Worm (Caenorhabditis elegans) whole organism, young adult: ENCODE measurements around the gene drh-1.
A peak's percentile ranks its signal among the peaks of the same experiment; 100 is the strongest.

Experiments used
- B0336.3 ChIP-seq: fragments of 200-800 bp; sonication (Bioruptor generic); IDR thresholded peaks from 2 replicates; pipeline ENCODE4 v1.3.6; 2022; ENCODE audit warnings: missing genetic modification characterization, missing compliant biosample characterization
- F23B12.7 ChIP-seq: sonication (generic microtip); optimal IDR thresholded peaks from 2 replicates; lab custom pipeline; 2017; ENCODE audit warnings: missing genetic modification characterization, mild to moderate bottlenecking, missing compliant biosample characterization, antibody characterized with exemption, moderate library complexity; ENCODE audit not compliant: insufficient read depth
- F49E8.2 ChIP-seq: sonication (generic microtip); optimal IDR thresholded peaks from 3 replicates; lab custom pipeline; 2017; ENCODE audit warnings: missing genetic modification characterization, mild to moderate bottlenecking, missing compliant biosample characterization, antibody characterized with exemption, moderate library complexity; ENCODE audit not compliant: insufficient read depth
- K12H6.12 ChIP-seq: fragments of 200-800 bp; sonication (Bioruptor generic); optimal IDR thresholded peaks from 2 replicates; lab custom pipeline; 2018; ENCODE audit warnings: mild to moderate bottlenecking, missing genetic modification characterization, missing compliant biosample characterization
- Y79H2A.3 ChIP-seq: fragments of 200-800 bp; sonication (Bioruptor generic); conservative IDR thresholded peaks from 2 replicates; pipeline ENCODE4 v1.3.6; 2022; ENCODE audit warnings: missing genetic modification reagents, missing genetic modification characterization, missing compliant biosample characterization
- Y95B8A.8 ChIP-seq: fragments of 200-800 bp; sonication (Bioruptor generic); IDR thresholded peaks from 2 replicates; pipeline ENCODE4 v1.3.6; 2022; ENCODE audit warnings: missing genetic modification reagents, missing genetic modification characterization, missing compliant biosample characterization
- ZK185.1 ChIP-seq: sonication (generic microtip); optimal IDR thresholded peaks from 2 replicates; lab custom pipeline; 2016; ENCODE audit warnings: mild to moderate bottlenecking, missing genetic modification characterization, missing compliant biosample characterization; ENCODE audit not compliant: poor library complexity, severe bottlenecking
- aptf-3 ChIP-seq: fragments of 200-800 bp; sonication (Bioruptor generic); IDR thresholded peaks from 2 replicates; pipeline ENCODE4 v1.3.6; 2022; ENCODE audit warnings: missing genetic modification characterization, missing compliant biosample characterization
- attf-5 ChIP-seq: fragments of 200-800 bp; sonication (Bioruptor generic); optimal IDR thresholded peaks from 2 replicates; lab custom pipeline; 2018; ENCODE audit warnings: mild to moderate bottlenecking, missing genetic modification characterization, missing compliant biosample characterization
- bed-2 ChIP-seq: fragments of 200-800 bp; sonication (Bioruptor generic); IDR thresholded peaks from 2 replicates; pipeline ENCODE4 v1.3.6; 2022; ENCODE audit warnings: missing genetic modification reagents, missing genetic modification characterization, missing compliant biosample characterization
- ccch-3 ChIP-seq: fragments of 200-800 bp; sonication (Bioruptor generic); optimal IDR thresholded peaks from 2 replicates; lab custom pipeline; 2018; ENCODE audit warnings: mild to moderate bottlenecking, missing genetic modification characterization, missing compliant biosample characterization
- cebp-1 ChIP-seq, 2 experiments: fragments of 200-800 bp in 1 of 2; sonication (Bioruptor generic) in 1 of 2; sonication (generic microtip) in 1 of 2; IDR thresholded peaks in 1 of 2; optimal IDR thresholded peaks in 1 of 2; 2 replicates each; pipeline versions ENCODE4 v1.3.6 to Lab custom; 2017 to 2022; ENCODE audit warnings: missing compliant biosample characterization in 2 of 2, missing genetic modification characterization in 2 of 2, mild to moderate bottlenecking in 1 of 2, missing genetic modification reagents in 1 of 2, moderate library complexity in 1 of 2
- ceh-100 ChIP-seq: fragments of 200-800 bp; sonication (Bioruptor generic); IDR thresholded peaks from 2 replicates; pipeline ENCODE4 v1.3.6; 2022; ENCODE audit warnings: missing genetic modification reagents, missing genetic modification characterization, missing compliant biosample characterization
- ceh-27 ChIP-seq: fragments of 200-800 bp; sonication (Bioruptor generic); optimal IDR thresholded peaks from 2 replicates; lab custom pipeline; 2018; ENCODE audit warnings: mild to moderate bottlenecking, missing genetic modification characterization, moderate library complexity, missing compliant biosample characterization
- dox-1 ChIP-seq: fragments of 200-800 bp; sonication (Bioruptor generic); IDR thresholded peaks from 2 replicates; pipeline ENCODE4 v1.3.6; 2022; ENCODE audit warnings: missing genetic modification reagents, missing genetic modification characterization, missing compliant biosample characterization
- dpff-1 ChIP-seq: sonication (generic microtip); optimal IDR thresholded peaks from 2 replicates; lab custom pipeline; 2017; ENCODE audit warnings: mild to moderate bottlenecking, missing genetic modification characterization, missing compliant biosample characterization
- dpl-1 ChIP-seq: fragments of 150-350 bp; optimal IDR thresholded peaks from 2 replicates; lab custom pipeline; 2014; ENCODE audit warnings: missing biosample characterization, missing genetic modification reagents, missing genetic modification characterization
- efl-1 ChIP-seq: fragments of 150-350 bp; optimal IDR thresholded peaks from 2 replicates; lab custom pipeline; 2014; ENCODE audit warnings: missing biosample characterization, missing genetic modification reagents, missing genetic modification characterization
- egrh-3 ChIP-seq: fragments of 200-800 bp; sonication (Bioruptor generic); IDR thresholded peaks from 2 replicates; pipeline ENCODE4 v1.3.6; 2022; ENCODE audit warnings: missing genetic modification reagents, missing genetic modification characterization, missing compliant biosample characterization
- ets-4 ChIP-seq: fragments of 200-800 bp; sonication (Bioruptor generic); optimal IDR thresholded peaks from 2 replicates; lab custom pipeline; 2018; ENCODE audit warnings: mild to moderate bottlenecking, missing genetic modification characterization, missing compliant biosample characterization
- hmg-1.2 ChIP-seq: fragments of 200-800 bp; sonication (Bioruptor generic); IDR thresholded peaks from 2 replicates; pipeline ENCODE4 v1.3.6; 2022; ENCODE audit warnings: missing genetic modification reagents, missing genetic modification characterization, missing compliant biosample characterization
- hrde-1 ChIP-seq: sonication (generic microtip); optimal IDR thresholded peaks from 2 replicates; lab custom pipeline; 2016; ENCODE audit warnings: missing genetic modification characterization, mild to moderate bottlenecking, missing compliant biosample characterization, moderate library complexity, missing genotype, missing genetic modification reagents, borderline replicate concordance
- lin-26 ChIP-seq: fragments of 200-800 bp; sonication (Bioruptor generic); IDR thresholded peaks from 2 replicates; pipeline ENCODE4 v1.3.6; 2022; ENCODE audit warnings: missing genetic modification reagents, missing genetic modification characterization, missing compliant biosample characterization
- lin-35 ChIP-seq, 3 experiments: fragments of 150-350 bp in 2 of 3; sonication (generic microtip) in 1 of 3; optimal IDR thresholded peaks; 2 replicates each; lab custom pipeline; 2014 to 2018; ENCODE audit warnings: missing biosample characterization in 3 of 3, missing genetic modification characterization in 3 of 3, missing genetic modification reagents in 3 of 3
- lin-54 ChIP-seq: fragments of 200-800 bp; sonication (Bioruptor generic); optimal IDR thresholded peaks from 2 replicates; lab custom pipeline; 2018; ENCODE audit warnings: mild to moderate bottlenecking, missing genetic modification characterization, missing compliant biosample characterization
- lsl-1 ChIP-seq: fragments of 200-800 bp; sonication (Bioruptor generic); optimal IDR thresholded peaks from 2 replicates; lab custom pipeline; 2018; ENCODE audit warnings: mild to moderate bottlenecking, missing genetic modification characterization, moderate library complexity, missing compliant biosample characterization
- madf-3 ChIP-seq: fragments of 200-800 bp; sonication (Bioruptor generic); IDR thresholded peaks from 2 replicates; pipeline ENCODE4 v1.3.6; 2022; ENCODE audit warnings: missing genetic modification reagents, missing genetic modification characterization, missing compliant biosample characterization
- madf-6 ChIP-seq: fragments of 200-800 bp; sonication (Bioruptor generic); IDR thresholded peaks from 2 replicates; pipeline ENCODE4 v1.3.6; 2022; ENCODE audit warnings: missing genetic modification reagents, missing genetic modification characterization, missing compliant biosample characterization
- mcd-1 ChIP-seq: fragments of 200-800 bp; sonication (Bioruptor generic); IDR thresholded peaks from 2 replicates; pipeline ENCODE4 v1.3.6; 2022; ENCODE audit warnings: missing genetic modification reagents, missing genetic modification characterization, missing compliant biosample characterization
- nfyb-1 ChIP-seq: fragments of 200-800 bp; sonication (Bioruptor generic); IDR thresholded peaks from 2 replicates; pipeline ENCODE4 v1.3.6; 2022; ENCODE audit warnings: missing genetic modification reagents, missing genetic modification characterization, missing compliant biosample characterization
- nhr-80 ChIP-seq: sonication (generic microtip); optimal IDR thresholded peaks from 2 replicates; lab custom pipeline; 2016; ENCODE audit warnings: missing genetic modification characterization, missing compliant biosample characterization
- pha-4 ChIP-seq: fragments of 150-350 bp; sonication (generic microtip); optimal IDR thresholded peaks from 2 replicates; lab custom pipeline; 2014; ENCODE audit warnings: missing biosample characterization, missing genetic modification reagents, missing genetic modification characterization
- rpc-1 ChIP-seq, 2 experiments: fragments of 150-350 bp in 1 of 2; sonication (generic microtip) in 1 of 2; optimal IDR thresholded peaks; 2 replicates each; lab custom pipeline; 2014 to 2018; ENCODE audit warnings: missing biosample characterization in 1 of 2, missing genetic modification characterization in 1 of 2, missing genetic modification reagents in 1 of 2, missing genotype in 1 of 2
- snpc-4 ChIP-seq, 5 experiments: fragments of 150-350 bp in 1 of 5; sonication (generic microtip) in 4 of 5; optimal IDR thresholded peaks; 2 replicates each; lab custom pipeline; 2014 to 2018; ENCODE audit warnings: missing genetic modification characterization in 5 of 5, missing biosample characterization in 3 of 5, antibody characterized with exemption in 2 of 5, mild to moderate bottlenecking in 2 of 5, missing compliant biosample characterization in 2 of 5, missing genotype in 2 of 5, moderate library complexity in 2 of 5, missing genetic modification reagents in 1 of 5
- sptf-2 ChIP-seq: fragments of 200-800 bp; sonication (Bioruptor generic); optimal IDR thresholded peaks from 2 replicates; lab custom pipeline; 2018; ENCODE audit warnings: mild to moderate bottlenecking, missing genetic modification characterization, missing compliant biosample characterization
- tbx-9 ChIP-seq: sonication (generic microtip); optimal IDR thresholded peaks from 2 replicates; lab custom pipeline; 2016; ENCODE audit warnings: borderline replicate concordance, missing genetic modification characterization, inconsistent platforms, missing compliant biosample characterization
- zim-3 ChIP-seq: sonication (generic microtip); optimal IDR thresholded peaks from 2 replicates; lab custom pipeline; 2017; ENCODE audit warnings: mild to moderate bottlenecking, missing genetic modification characterization, moderate library complexity, missing compliant biosample characterization
- ztf-25 ChIP-seq: fragments of 200-800 bp; sonication (Bioruptor generic); IDR thresholded peaks from 2 replicates; pipeline ENCODE4 v1.3.6; 2022; ENCODE audit warnings: missing genetic modification reagents, missing genetic modification characterization, missing compliant biosample characterization
- ztf-6 ChIP-seq: fragments of 200-800 bp; sonication (Bioruptor generic); IDR thresholded peaks from 2 replicates; pipeline ENCODE4 v1.3.6; 2022; ENCODE audit warnings: missing genetic modification reagents, missing genetic modification characterization, missing compliant biosample characterization

Gene drh-1

ce11 chrIV:6590029-6590428 is 23.1 kb downstream of the drh-1 start, which contains the start of the genes lec-11 and irld-7:
lec-11 (minus strand) TSS chrIV:6590154.
irld-7 (plus strand) TSS chrIV:6590360.
- TF ChIP-seq nhr-80 (peak; percentile 69), lin-26 (no peak), ets-4 (GFP tag; lab: Kevin White, UChicago) (no peak), ztf-25 (GFP tag; lab: Robert Waterston, UW) (no peak)

- TF ChIP-seq snpc-4 (GFP tag; optimal IDR thresholded peaks at IDR 0.05; lab: Kevin White, UChicago) (no peak), snpc-4 (tag; optimal IDR thresholded peaks at IDR 0.05; lab: Kevin White, UChicago) (peak in 1 of 4 experiments; percentile 61), lin-26 (0 out of 2 replicates have a peak, but pooled peaks have one; percentile 51), B0336.3 (GFP tag; lab: Robert Waterston, UW) (peak; percentile 51; the same call in 1 of the 2 replicates), hmg-1.2 (GFP tag; lab: Robert Waterston, UW) (0 out of 2 replicates have a peak, but pooled peaks have one; percentile 7), ztf-6 (no peak), dpff-1 (tag; lab: Kevin White, UChicago) (peak; percentile 14), lin-35 (GFP tag; optimal IDR thresholded peaks at IDR 0.05; lab: Kevin White, UChicago) (peak in 1 of 3 experiments; percentile 21), hrde-1 (tag; lab: Kevin White, UChicago) (peak; percentile 65), madf-6 (GFP tag; lab: Robert Waterston, UW) (0 out of 2 replicates have a peak, but pooled peaks have one; percentile 32), madf-3 (GFP tag; lab: Robert Waterston, UW) (0 out of 2 replicates have a peak, but pooled peaks have one; percentile 45), sptf-2 (GFP tag; lab: Kevin White, UChicago) (no peak)
Measured at ce11 chrIV:6588080-6588613, 25.0 kb downstream of the drh-1 start.

- TF ChIP-seq rpc-1 (optimal IDR thresholded peaks at IDR 0.05; lab: Kevin White, UChicago) (peak; percentile 3), rpc-1 (tag; optimal IDR thresholded peaks at IDR 0.05; lab: Kevin White, UChicago) (no peak), nfyb-1 (GFP tag; lab: Robert Waterston, UW) (no peak), nhr-80 (peak; percentile 40), tbx-9 (no peak), attf-5 (GFP tag; lab: Kevin White, UChicago) (peak; percentile 82), dox-1 (peak; percentile 76; the same call in 1 of the 2 replicates), madf-6 (GFP tag; lab: Robert Waterston, UW) (0 out of 2 replicates have a peak, but pooled peaks have one; percentile 30), pha-4 (tag; lab: Kevin White, UChicago) (peak; percentile 66), ceh-27 (peak; percentile 73), lin-54 (GFP tag; lab: Kevin White, UChicago) (peak; percentile 47), zim-3 (tag; lab: Kevin White, UChicago) (no peak), F23B12.7 (peak; percentile 90), lin-35 (GFP tag; optimal IDR thresholded peaks at IDR 0.05; lab: Kevin White, UChicago) (peak in 1 of 3 experiments; percentile 43), ccch-3 (GFP tag; lab: Kevin White, UChicago) (no peak), egrh-3 (GFP tag; lab: Robert Waterston, UW) (0 out of 2 replicates have a peak, but pooled peaks have one; percentile 24), Y79H2A.3 (no peak), cebp-1 (GFP tag; IDR thresholded peaks at IDR 0.05; lab: Robert Waterston, UW) (no peak), cebp-1 (tag; optimal IDR thresholded peaks at IDR 0.05; lab: Kevin White, UChicago) (peak; percentile 75), lsl-1 (GFP tag; lab: Kevin White, UChicago) (peak; percentile 46), Y95B8A.8 (GFP tag; lab: Robert Waterston, UW) (0 out of 2 replicates have a peak, but pooled peaks have one; percentile 23), K12H6.12 (tag; lab: Kevin White, UChicago) (peak; percentile 48), snpc-4 (GFP tag; optimal IDR thresholded peaks at IDR 0.05; lab: Kevin White, UChicago) (peak; percentile 45), snpc-4 (tag; optimal IDR thresholded peaks at IDR 0.05; lab: Kevin White, UChicago) (peak in 3 of 4 experiments; percentile 77 to 87 (median 80)), efl-1 (GFP tag; lab: Kevin White, UChicago) (peak; percentile 61), hmg-1.2 (GFP tag; lab: Robert Waterston, UW) (peak; percentile 95), F49E8.2 (peak; percentile 49), ZK185.1 (peak; percentile 2), dpl-1 (GFP tag; lab: Kevin White, UChicago) (peak; percentile 25), aptf-3 (GFP tag; lab: Robert Waterston, UW) (no peak), mcd-1 (GFP tag; lab: Robert Waterston, UW) (peak; percentile 96), ceh-100 (GFP tag; lab: Robert Waterston, UW) (peak; percentile 54; the same call in 1 of the 2 replicates), bed-2 (GFP tag; lab: Robert Waterston, UW) (no peak)
Measured at ce11 chrIV:6585397-6585921, 27.7 kb downstream of the drh-1 start, which contains the start of the genes F38A5.2 and dnj-11. F38A5.2 (minus strand) TSS chrIV:6585400. dnj-11 (plus strand) TSS chrIV:6585871.
